Worm (Caenorhabditis elegans): ENCODE measurements around the gene F49E8.8.

F49E8.8 gene

DNA sequence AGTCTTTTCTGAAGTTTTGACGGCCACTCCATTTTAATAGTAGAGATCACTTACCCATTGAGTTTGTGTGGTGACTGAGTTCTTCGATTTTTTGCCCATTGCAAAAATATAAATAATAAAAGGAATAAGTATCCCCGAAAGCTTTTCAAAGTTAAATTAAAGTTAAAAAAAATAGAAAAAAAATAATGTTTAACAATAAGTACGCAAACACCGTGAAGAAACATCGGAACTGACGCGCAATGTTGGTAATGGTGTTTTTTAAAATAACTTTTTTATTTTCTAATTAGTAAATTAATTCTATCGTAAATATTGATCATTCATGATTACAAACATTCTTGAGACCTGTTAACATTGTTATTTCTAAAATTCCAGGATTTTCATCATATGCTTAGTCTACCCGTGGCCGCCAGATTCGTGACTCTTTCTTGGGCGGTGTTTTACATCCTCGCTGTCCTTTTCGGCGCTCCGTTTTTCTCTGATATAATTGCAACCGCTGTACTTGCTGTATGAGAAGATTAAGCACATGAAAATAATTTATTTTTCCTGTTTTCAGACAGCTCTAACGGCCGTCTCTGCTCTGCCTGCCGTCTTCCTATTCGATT lies at the start of gene F49E8.8, which contains the start of the genes F49E8.7 and nprl-2:
Gene F49E8.8, plus strand, starts transcription at position 373 of the 602 bp plus-strand sequence.
Gene F49E8.7, minus strand, starts transcription at position 101 of the 602 bp plus-strand sequence.
Gene nprl-2, plus strand, starts transcription at position 552 of the 602 bp plus-strand sequence.
- TF ChIP-seq unc-62 (GFP tag; optimal IDR thresholded peaks at IDR 0.05) = no peak

DNA sequence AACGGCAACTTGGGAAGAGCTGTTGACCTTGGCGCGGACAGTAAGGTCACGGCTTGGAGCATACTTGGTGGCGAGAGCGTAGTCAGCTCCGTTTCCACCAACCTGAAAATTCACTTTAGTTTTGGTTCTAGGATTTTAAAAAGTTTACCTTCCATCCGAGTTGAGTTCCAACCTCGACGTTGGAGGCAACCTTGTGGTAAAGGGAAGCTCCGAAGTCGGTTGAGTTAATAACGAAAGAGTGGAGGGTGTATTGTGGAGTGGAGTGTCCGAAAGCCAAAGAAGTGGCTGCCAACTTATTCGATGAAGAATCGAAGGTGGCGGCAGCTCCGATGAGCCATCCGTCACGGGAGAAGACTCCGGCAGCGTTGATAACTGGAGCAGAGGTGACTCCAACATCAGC lies 49.7 kb upstream of the F49E8.8 start:
- TF ChIP-seq unc-62 (GFP tag; optimal IDR thresholded peaks at IDR 0.05) = no peak

DNA sequence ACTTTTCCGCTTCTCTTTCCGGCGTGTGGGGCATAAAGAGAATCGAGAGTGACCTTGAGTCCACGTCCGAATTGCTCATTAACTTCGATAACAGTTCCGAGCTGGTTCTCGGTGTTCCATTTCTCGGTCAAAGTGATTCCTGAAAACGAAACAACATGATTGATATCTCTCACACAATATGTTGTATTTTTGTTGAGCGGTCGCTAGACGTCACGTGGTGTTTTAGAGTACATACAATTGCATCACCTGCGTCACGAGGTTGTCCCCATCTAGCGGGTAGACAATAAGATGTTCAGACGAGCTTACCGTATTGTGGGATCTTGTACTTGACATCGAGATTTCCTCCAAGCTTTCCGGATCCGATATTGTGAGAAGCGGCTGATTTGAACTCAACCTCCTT lies 49.1 kb upstream of the F49E8.8 start:
- no peak for TF ChIP-seq unc-62 (GFP tag; optimal IDR thresholded peaks at IDR 0.05)

DNA sequence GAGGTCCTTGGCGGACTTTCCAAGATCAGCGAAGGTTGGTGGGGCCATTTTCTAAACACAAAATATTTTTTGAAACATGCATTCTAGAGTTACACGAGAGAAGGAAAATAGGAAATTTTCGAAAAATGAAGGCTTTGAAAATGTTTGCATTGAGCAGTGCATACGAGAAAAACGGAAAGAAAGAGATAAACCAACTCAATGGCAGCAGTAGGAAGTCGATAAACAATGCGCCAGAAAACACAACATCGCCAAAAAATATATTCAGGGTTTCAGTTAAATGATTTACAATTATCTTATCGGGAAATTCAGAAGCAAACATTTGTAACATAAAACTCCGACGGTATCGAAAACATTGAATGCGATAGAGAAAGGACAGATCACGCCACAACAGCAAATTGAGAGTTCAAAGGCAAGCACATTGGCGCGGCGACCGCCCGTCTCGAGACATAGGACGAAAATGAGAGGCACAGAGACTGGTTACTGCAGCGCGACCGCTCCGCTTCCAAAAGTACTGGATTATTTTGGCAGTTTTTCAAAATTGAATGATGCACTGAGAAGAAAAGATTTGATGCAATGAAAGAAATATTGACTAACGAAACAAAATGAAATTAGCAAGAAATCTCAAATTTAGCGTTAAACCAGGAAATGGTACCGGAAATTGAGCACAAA lies 48.5 kb upstream of the F49E8.8 start, which contains the start of the genes vdac-1 and R05G6.5:
Gene vdac-1, minus strand, starts transcription at position 51 of the 669 bp plus-strand sequence.
Gene R05G6.5, plus strand, starts transcription at position 527 of the 669 bp plus-strand sequence.
- TF ChIP-seq unc-62 (GFP tag; optimal IDR thresholded peaks at IDR 0.05) = no peak

DNA sequence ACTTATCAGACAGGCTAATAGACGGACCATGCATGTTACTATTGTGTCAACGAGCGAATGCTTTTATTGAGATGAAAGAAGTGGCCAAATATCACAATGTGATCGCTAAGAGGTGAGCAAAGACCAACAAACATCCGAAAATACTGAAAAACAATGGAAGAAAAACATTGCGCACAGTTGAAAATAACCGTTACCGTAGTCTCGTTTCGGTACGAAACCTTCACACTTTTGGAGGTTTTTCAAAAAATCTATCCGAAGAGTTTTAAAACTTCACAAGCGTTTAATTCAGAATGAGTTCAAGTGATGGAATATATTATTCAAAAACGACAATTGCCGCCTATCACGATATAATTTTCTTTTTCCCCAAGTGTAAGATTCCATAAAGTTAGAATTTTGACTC lies 47.6 kb upstream of the F49E8.8 start:
- no peak for TF ChIP-seq unc-62 (GFP tag; optimal IDR thresholded peaks at IDR 0.05)

DNA sequence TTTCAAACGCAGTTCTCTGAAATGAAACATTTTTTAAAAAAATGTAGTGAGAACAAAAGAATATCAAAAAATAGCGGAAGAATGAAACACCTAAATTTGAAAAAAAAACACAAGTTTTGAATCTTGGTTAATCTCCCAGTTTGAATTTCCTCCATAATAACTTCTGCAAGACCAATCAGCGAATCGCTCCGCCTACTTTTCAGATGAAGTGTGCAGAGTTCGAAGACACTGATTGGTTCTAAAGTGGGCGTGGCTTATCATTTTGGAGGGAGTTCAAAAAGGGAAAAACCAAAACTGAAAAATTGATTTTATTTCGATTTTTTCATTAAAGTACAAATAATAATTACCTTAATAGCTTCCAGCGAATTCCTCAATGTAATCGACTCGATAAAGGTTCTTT lies 45.6 kb upstream of the F49E8.8 start:
- TF ChIP-seq unc-62 (GFP tag; optimal IDR thresholded peaks at IDR 0.05) = no peak

DNA sequence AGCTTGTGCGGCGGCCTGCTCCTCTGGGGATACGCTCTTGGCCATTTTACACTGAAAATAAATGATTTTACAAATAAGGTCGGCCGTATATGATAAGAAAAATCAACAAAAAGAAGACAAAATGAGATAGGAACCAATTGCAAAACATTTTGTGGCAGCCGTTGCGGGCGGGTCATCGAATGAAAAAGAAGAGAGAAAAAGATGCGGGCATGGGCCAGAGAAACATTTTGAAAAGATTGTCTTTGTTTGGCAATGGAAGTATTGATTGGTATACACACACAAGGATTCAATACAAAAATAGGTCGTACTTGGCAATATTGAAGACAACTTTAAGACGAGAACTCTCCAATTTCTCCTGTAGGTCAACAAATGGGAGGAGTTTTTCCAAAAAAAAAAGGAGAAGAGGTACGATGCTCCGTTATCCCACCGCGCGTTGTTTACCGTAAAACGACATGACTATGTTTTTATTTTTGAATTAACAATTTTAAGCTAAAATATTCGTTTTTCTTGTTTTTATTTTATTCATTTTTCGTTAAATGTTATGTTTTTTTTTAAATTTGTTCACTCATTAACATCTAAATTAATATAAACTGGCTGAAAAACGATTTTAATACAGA lies 43.7 kb upstream of the F49E8.8 start, which contains the start of the genes plc-4 and R05G6.4:
Gene plc-4, minus strand, starts transcription at position 51 of the 617 bp plus-strand sequence.
Gene R05G6.4, plus strand, starts transcription at position 617 of the 617 bp plus-strand sequence.
- no peak for TF ChIP-seq unc-62 (GFP tag; optimal IDR thresholded peaks at IDR 0.05)

DNA sequence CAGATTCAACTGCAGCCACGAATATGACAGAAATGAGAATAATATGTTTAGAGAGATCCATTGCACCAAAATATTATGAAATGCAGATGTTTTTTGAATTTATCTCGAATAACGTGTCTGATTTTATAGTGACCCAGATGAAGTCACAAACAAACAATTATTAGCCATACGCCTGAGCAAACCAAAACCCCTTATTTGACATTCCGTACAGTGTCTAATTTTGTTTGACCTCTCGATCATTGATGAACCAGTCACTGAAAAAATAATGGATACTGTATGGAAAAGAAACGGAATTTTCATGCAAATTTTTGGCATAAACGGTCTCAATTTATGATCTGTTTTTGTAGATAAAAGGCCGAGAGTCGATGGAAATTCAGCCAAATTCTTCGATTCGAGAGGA lies 40.3 kb upstream of the F49E8.8 start, which contains the start of the genes R05G6.9 and R05G6.3:
Gene R05G6.9, minus strand, starts transcription at position 101 of the 400 bp plus-strand sequence.
Gene R05G6.3, plus strand, starts transcription at position 386 of the 400 bp plus-strand sequence.
- no peak for TF ChIP-seq unc-62 (GFP tag; optimal IDR thresholded peaks at IDR 0.05)

DNA sequence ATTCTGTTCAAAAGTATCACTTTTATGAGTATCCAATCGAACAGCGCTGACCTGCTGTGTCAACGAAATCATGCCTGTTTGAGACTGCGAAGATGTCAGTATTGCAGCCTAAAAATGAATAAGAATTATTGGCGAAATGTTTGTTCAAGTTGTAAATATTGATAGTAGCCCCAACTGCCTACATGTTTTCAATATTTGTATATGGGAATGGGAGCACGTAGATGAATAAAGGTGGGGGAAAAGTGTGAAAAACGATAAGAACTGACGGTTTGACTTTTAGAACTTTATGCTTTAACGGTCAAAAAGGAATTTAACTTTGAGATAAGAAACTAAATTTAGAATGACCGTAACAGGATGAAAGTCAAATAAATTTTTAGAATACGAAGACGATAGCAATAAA lies 36.2 kb upstream of the F49E8.8 start:
- TF ChIP-seq unc-62 (GFP tag; optimal IDR thresholded peaks at IDR 0.05) = no peak

DNA sequence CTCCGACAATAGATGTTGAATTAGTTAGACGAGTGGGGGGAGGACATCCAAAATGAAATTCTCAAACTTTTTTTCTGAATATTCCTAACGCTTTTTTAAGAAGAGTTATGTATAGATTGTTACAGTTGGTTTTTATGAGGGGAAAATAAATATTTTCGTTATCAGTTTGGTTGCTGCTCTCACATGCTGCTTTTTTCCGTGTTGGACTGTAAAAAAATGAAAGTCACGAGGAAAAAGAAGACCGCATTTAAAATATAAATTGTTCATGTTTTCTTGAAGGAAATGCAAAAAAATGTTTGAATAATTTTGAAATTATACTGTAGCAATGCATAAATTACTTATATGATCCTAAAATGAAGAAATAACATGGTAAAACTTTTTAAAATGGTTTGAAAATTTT lies 35.6 kb upstream of the F49E8.8 start:
- no peak for TF ChIP-seq unc-62 (GFP tag; optimal IDR thresholded peaks at IDR 0.05)

DNA sequence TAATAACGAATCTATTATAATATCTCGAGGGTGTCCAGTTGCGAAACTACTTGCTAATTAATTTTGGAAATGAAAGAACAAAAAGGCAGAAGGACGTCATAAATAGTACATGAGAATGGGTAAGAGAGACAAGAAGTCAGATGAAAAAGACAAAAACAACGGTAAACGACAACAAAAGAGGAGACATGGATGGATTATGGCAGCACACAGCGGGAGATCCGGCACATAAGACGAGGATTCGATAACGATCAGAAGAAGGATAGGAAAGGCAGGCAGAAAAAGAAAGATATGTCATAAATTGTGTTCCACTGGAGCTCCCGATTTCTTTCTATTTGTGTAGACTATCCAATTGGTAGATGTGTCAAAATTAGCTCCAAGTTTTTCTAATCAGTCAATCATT lies 34.8 kb upstream of the F49E8.8 start:
- TF ChIP-seq unc-62 (GFP tag; optimal IDR thresholded peaks at IDR 0.05) = no peak

DNA sequence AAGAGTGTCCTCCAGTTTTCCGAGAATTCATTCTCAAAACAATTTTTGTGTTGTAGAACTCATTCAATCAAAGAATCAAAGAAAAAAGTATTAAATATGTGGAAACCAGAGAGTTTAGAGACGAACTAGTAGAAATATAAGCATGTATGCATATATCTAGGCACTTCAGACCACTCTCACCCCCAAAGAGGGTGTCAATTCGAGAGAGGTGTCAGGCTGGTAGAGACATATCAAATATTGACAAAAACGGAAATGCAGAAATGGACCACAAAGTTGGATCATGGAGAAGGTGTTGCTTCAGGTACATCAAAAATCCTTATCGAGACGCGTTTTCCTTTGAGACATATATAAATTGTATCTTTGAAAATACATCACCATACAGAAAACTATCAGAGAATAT lies 32.7 kb upstream of the F49E8.8 start:
- TF ChIP-seq unc-62 (GFP tag; optimal IDR thresholded peaks at IDR 0.05) = no peak

DNA sequence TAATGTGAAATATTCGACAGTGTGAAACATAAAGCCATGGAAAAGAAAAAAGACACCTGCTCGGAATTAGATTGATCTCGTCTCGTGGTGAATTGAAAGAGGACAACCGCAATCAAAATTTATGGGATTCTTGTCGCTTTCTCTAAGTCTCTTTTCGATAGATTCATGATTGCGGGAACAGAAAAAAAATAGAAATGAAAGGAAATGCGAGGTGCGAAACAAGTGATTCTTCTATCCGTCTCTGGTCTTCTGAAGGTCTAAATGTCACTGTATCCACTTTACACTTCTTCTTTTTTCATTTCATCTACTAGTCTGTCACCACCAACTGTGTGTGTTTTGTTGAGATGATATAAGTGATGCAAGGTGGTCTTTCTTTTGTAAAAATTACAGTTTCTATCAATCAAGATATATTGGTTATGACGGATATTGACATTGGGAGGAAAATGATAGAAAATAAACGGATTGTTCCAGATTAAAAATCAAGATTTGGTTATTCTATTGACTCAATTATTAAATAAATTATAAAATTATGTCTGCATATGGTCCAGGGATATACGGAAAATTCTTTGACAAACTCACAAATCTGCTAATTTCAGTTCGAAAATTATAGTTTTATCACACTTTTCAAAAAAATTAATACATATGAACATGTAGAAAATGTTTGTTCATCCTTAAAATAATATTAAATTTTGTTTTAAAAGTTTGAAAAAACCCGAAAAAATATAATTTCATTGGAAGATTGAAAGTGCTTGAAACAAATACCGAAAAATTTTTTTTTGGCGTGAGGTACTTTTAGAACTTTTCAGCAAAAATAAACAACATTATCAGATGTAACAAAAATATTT lies 26.0 kb upstream of the F49E8.8 start:
- TF ChIP-seq unc-62 (GFP tag; optimal IDR thresholded peaks at IDR 0.05) = no peak

DNA sequence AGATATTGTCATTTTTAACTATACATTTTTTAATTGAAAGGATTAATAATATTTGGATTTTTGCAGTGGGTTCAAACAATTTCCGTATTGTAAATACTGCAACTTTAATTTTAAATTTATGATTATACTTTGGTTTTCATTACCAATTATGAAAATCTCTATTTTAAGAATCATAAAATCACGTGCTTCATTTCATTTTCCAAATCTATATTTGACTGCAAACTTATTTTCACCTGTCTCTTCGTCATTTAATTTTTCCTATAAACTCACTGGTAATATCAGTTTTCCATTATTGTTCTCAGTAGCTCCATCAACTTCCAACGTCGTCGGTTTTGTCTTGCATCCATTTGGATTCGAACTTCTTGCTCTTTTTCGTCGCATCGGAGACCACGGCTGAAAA lies 24.1 kb upstream of the F49E8.8 start, which contains the start of gene R05G6.1:
Gene R05G6.1, plus strand, starts transcription at position 301 of the 400 bp plus-strand sequence.
- no peak for TF ChIP-seq unc-62 (GFP tag; optimal IDR thresholded peaks at IDR 0.05)

DNA sequence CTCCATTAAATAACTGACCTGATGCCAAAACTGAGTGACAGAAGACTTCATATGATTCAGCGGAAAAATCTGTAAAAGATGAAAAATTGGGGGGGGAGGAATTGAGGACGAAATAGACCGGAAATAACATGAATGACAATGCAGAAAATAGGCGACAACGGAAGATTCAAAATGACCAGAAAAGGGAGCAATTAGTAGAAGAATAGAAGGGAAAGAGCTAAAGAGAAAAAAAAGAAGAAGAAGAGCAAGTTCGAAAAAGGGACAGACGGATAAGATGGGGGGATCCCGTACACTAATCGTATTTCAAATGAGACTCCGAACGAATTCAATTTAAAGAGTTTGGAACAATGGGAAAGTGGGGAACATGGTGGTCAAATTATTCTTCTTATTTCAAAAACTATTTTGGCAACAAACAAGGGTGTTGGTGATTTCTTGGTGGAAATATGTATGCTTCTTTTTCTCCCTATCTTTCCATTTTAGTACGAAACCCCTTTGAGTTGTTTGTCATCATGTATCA lies 13.9 kb upstream of the F49E8.8 start, which contains the start of gene R05G6.10:
Gene R05G6.10, minus strand, starts transcription at position 51 of the 517 bp plus-strand sequence.
- TF ChIP-seq unc-62 (GFP tag; optimal IDR thresholded peaks at IDR 0.05) = no peak
